Fruit fly (Drosophila melanogaster) S2 (cell line): ENCODE measurements around the gene CG34382.

Experiments
- CG8478 ChIP-seq: fragments of >200 bp; optimal IDR thresholded peaks from 2 replicates; lab custom pipeline; 2018
- CTCF ChIP-seq, 2 experiments: fragments of >200 bp; optimal IDR thresholded peaks; 2 replicates each; lab custom pipeline; 2018

dm6 chr3L:9893983-9894382 is 15.2 kb downstream of the CG34382 start:
- TF ChIP-seq CG8478 (lab: Kevin White, UChicago) = no peak
- TF ChIP-seq CTCF (optimal IDR thresholded peaks at IDR 0.05; lab: Kevin White, UChicago) = no peak
